Worm (Caenorhabditis elegans): ENCODE results near the gene aak-2.

The aak-2 gene

ce11 chrX:16792700-16793176 is 3.1 kb upstream of the aak-2 start, which contains the start of gene got-1.2:
Gene got-1.2, minus strand, starts transcription at chrX:16793126.
- TF ChIP-seq ceh-82 (tag; optimal IDR thresholded peaks at IDR 0.05) (no peak), zag-1 (tag; optimal IDR thresholded peaks at IDR 0.05) (no peak)

DNA sequence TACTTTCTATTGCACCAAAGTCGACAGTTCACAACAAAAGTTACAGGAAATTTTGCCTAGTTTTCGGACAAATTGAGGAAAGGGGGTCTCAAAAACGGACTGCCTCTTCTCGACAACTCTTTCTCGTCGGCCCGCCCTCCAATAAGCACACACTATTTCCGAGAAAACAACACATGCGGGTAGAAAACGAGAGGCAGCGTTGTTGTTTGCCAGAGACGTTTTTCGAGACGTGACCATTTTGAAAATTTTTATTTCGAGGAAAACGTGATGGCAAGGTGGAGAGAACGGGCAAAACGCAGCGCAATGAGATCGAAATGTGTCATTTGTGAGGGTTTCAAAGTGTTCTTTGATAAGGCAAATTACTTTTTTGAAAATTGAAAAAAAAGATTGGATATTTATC is 2.4 kb upstream of the aak-2 start:
- TF ChIP-seq unc-39 (tag; optimal IDR thresholded peaks at IDR 0.05), result no peak
- TF ChIP-seq R02D3.7 (tag; optimal IDR thresholded peaks at IDR 0.05), result no peak
- TF ChIP-seq ama-1 (optimal IDR thresholded peaks at IDR 0.05), result peak; percentile 16
- no peak for TF ChIP-seq snpc-4 (tag; optimal IDR thresholded peaks at IDR 0.05)
- no peak for TF ChIP-seq nhr-67 (tag; optimal IDR thresholded peaks at IDR 0.05)
- no peak for TF ChIP-seq fkh-10 (GFP tag; optimal IDR thresholded peaks at IDR 0.05)
- no peak for TF ChIP-seq nhr-28 (tag; optimal IDR thresholded peaks at IDR 0.05)
- TF ChIP-seq fos-1 (tag; optimal IDR thresholded peaks at IDR 0.05), result no peak
- no peak for TF ChIP-seq ceh-82 (tag; optimal IDR thresholded peaks at IDR 0.05)
- TF ChIP-seq nfya-1 (tag; optimal IDR thresholded peaks at IDR 0.05; ENCODE audit: insufficient read depth), result peak; percentile 49
- peak; percentile 57 for TF ChIP-seq pha-4 (tag; optimal IDR thresholded peaks at IDR 0.05)
- no peak for TF ChIP-seq ztf-4 (tag; optimal IDR thresholded peaks at IDR 0.05)
- TF ChIP-seq mdl-1 (tag; optimal IDR thresholded peaks at IDR 0.05), result no peak
- TF ChIP-seq nhr-43 (tag; optimal IDR thresholded peaks at IDR 0.05; ENCODE audit: poor library complexity, severe bottlenecking), result peak; percentile 65
- peak; percentile 56 for TF ChIP-seq lin-39 (tag; optimal IDR thresholded peaks at IDR 0.05)
- TF ChIP-seq hmg-11 (tag; optimal IDR thresholded peaks at IDR 0.05), result peak; percentile 21
- TF ChIP-seq elt-2 (tag; optimal IDR thresholded peaks at IDR 0.05), result peak; percentile 18
- no peak for TF ChIP-seq egl-27 (tag; optimal IDR thresholded peaks at IDR 0.05)
- TF ChIP-seq fkh-2 (tag; optimal IDR thresholded peaks at IDR 0.05), result no peak
- no peak for TF ChIP-seq mml-1 (tag; optimal IDR thresholded peaks at IDR 0.05)
- TF ChIP-seq aly-2 (tag; optimal IDR thresholded peaks at IDR 0.05), result no peak

- TF ChIP-seq jun-1 (tag; optimal IDR thresholded peaks at IDR 0.05), result peak; percentile 92
- peak; percentile 95 for TF ChIP-seq nhr-25 (tag; optimal IDR thresholded peaks at IDR 0.05)
- no peak for TF ChIP-seq zag-1 (tag; optimal IDR thresholded peaks at IDR 0.05)
- no peak for TF ChIP-seq egl-27 (tag; optimal IDR thresholded peaks at IDR 0.05)
- TF ChIP-seq egl-5 (tag; optimal IDR thresholded peaks at IDR 0.05), result peak; percentile 96
- TF ChIP-seq aly-2 (tag; optimal IDR thresholded peaks at IDR 0.05), result no peak
- peak; percentile 67 for TF ChIP-seq lin-39 (tag; optimal IDR thresholded peaks at IDR 0.05)
- TF ChIP-seq fkh-10 (GFP tag; optimal IDR thresholded peaks at IDR 0.05), result peak; percentile 97
- TF ChIP-seq nhr-237 (tag; optimal IDR thresholded peaks at IDR 0.05), result no peak
- TF ChIP-seq ama-1 (optimal IDR thresholded peaks at IDR 0.05), result peak; percentile 74
- TF ChIP-seq ceh-28 (tag; optimal IDR thresholded peaks at IDR 0.05), result peak; percentile 73
- peak; percentile 91 for TF ChIP-seq nhr-43 (tag; optimal IDR thresholded peaks at IDR 0.05; ENCODE audit: poor library complexity, severe bottlenecking)
- peak; percentile 85 for TF ChIP-seq lsy-12 (tag; optimal IDR thresholded peaks at IDR 0.05)
- peak; percentile 88 for TF ChIP-seq pha-4 (tag; optimal IDR thresholded peaks at IDR 0.05)
- no peak for TF ChIP-seq ZK546.5 (tag; optimal IDR thresholded peaks at IDR 0.05)
- peak; percentile 97 for TF ChIP-seq mdl-1 (tag; optimal IDR thresholded peaks at IDR 0.05)
- TF ChIP-seq elt-1 (tag; optimal IDR thresholded peaks at IDR 0.05), result peak; percentile 62
- peak; percentile 90 for TF ChIP-seq nhr-23 (tag; optimal IDR thresholded peaks at IDR 0.05)
- peak; percentile 53 for TF ChIP-seq skn-1 (tag; optimal IDR thresholded peaks at IDR 0.05)
- TF ChIP-seq ceh-82 (tag; optimal IDR thresholded peaks at IDR 0.05), result no peak
- peak; percentile 53 for TF ChIP-seq lin-15B (tag; optimal IDR thresholded peaks at IDR 0.05)
- peak; percentile 72 for TF ChIP-seq hmg-11 (tag; optimal IDR thresholded peaks at IDR 0.05)
- TF ChIP-seq nhr-77 (tag; optimal IDR thresholded peaks at IDR 0.05), result no peak
- peak; percentile 84 for TF ChIP-seq pqm-1 (tag; optimal IDR thresholded peaks at IDR 0.05)
- peak; percentile 89 for TF ChIP-seq nfya-1 (tag; optimal IDR thresholded peaks at IDR 0.05; ENCODE audit: insufficient read depth)
- no peak for TF ChIP-seq eor-1 (tag; optimal IDR thresholded peaks at IDR 0.05)
- TF ChIP-seq fos-1 (tag; optimal IDR thresholded peaks at IDR 0.05), result no peak
- TF ChIP-seq unc-39 (tag; optimal IDR thresholded peaks at IDR 0.05), result no peak
- peak; percentile 46 for TF ChIP-seq tbx-2 (tag; optimal IDR thresholded peaks at IDR 0.05)
- no peak for TF ChIP-seq nhr-28 (tag; optimal IDR thresholded peaks at IDR 0.05)
- no peak for TF ChIP-seq daf-12 (tag; optimal IDR thresholded peaks at IDR 0.05)
- no peak for TF ChIP-seq nhr-12 (tag; optimal IDR thresholded peaks at IDR 0.05)
- TF ChIP-seq mml-1 (tag; optimal IDR thresholded peaks at IDR 0.05), result peak; percentile 66
- TF ChIP-seq R02D3.7 (tag; optimal IDR thresholded peaks at IDR 0.05), result no peak
- peak; percentile 66 for TF ChIP-seq unc-62 (GFP tag; optimal IDR thresholded peaks at IDR 0.05)
- TF ChIP-seq ceh-16 (tag; optimal IDR thresholded peaks at IDR 0.05), result no peak
- no peak for TF ChIP-seq fkh-2 (tag; optimal IDR thresholded peaks at IDR 0.05)
- TF ChIP-seq snpc-4 (tag; optimal IDR thresholded peaks at IDR 0.05), result peak; percentile 49
- peak; percentile 77 for TF ChIP-seq elt-2 (tag; optimal IDR thresholded peaks at IDR 0.05)
- peak; percentile 15 for TF ChIP-seq ztf-4 (tag; optimal IDR thresholded peaks at IDR 0.05)
- TF ChIP-seq nhr-67 (tag; optimal IDR thresholded peaks at IDR 0.05), result no peak
- TF ChIP-seq ztf-11 (tag; optimal IDR thresholded peaks at IDR 0.05), result no peak
- no peak for TF ChIP-seq nhr-76 (tag; optimal IDR thresholded peaks at IDR 0.05)
- TF ChIP-seq elt-3 (tag; optimal IDR thresholded peaks at IDR 0.05), result no peak
- no peak for TF ChIP-seq ceh-9 (tag; optimal IDR thresholded peaks at IDR 0.05)
- TF ChIP-seq nhr-11 (tag; optimal IDR thresholded peaks at IDR 0.05), result peak; percentile 82
Observed at ce11 chrX:16796826-16797225, 939 bp downstream of the aak-2 start.
